Fruit fly (Drosophila melanogaster) whole organism, prepupa: ENCODE measurements around the gene Df31.

Source experiments
- Blimp-1 ChIP-seq: fragments of 200-800 bp; sonication (Bioruptor generic); optimal IDR thresholded peaks from 3 replicates; lab custom pipeline; 2017; ENCODE audit warnings: missing biosample characterization, missing genetic modification characterization, mild to moderate bottlenecking, moderate library complexity, missing genetic modification reagents
- CG11294 ChIP-seq: fragments of 200-800 bp; sonication (Bioruptor generic); IDR thresholded peaks from 2 replicates; pipeline ENCODE4 v1.3.6; 2022; ENCODE audit warnings: missing biosample characterization, missing genetic modification characterization
- CG15336 ChIP-seq: fragments of 200-800 bp; sonication (Bioruptor generic); IDR thresholded peaks from 2 replicates; pipeline ENCODE4 v1.3.6; 2022; ENCODE audit warnings: missing biosample characterization, missing genetic modification characterization
- CG1621 ChIP-seq: fragments of 200-800 bp; sonication (Bioruptor generic); optimal IDR thresholded peaks from 3 replicates; lab custom pipeline; 2018; ENCODE audit warnings: missing biosample characterization, mild to moderate bottlenecking, missing genetic modification characterization
- CG32006 ChIP-seq: fragments of 200-800 bp; sonication (Bioruptor generic); optimal IDR thresholded peaks from 3 replicates; lab custom pipeline; 2017; ENCODE audit warnings: missing biosample characterization, mild to moderate bottlenecking, missing genetic modification characterization
- CG3919 ChIP-seq: fragments of 200-800 bp; sonication (Bioruptor generic); optimal IDR thresholded peaks from 3 replicates; lab custom pipeline; 2016; ENCODE audit warnings: missing biosample characterization, missing genetic modification characterization
- CG6163 ChIP-seq: fragments of 200-800 bp; sonication (Bioruptor generic); IDR thresholded peaks from 3 replicates; pipeline ENCODE4 v1.3.6; 2022; ENCODE audit warnings: missing biosample characterization, missing genetic modification characterization
- CG6276 ChIP-seq: fragments of 200-800 bp; sonication (Bioruptor generic); optimal IDR thresholded peaks from 2 replicates; lab custom pipeline; 2017; ENCODE audit warnings: missing biosample characterization, mild to moderate bottlenecking, missing genetic modification characterization
- CG8119 ChIP-seq: fragments of 200-800 bp; sonication (Bioruptor generic); IDR thresholded peaks from 3 replicates; pipeline ENCODE4 v1.3.6; 2022; ENCODE audit warnings: missing biosample characterization, missing genetic modification characterization
- CG8632 ChIP-seq: fragments of 200-800 bp; sonication (Bioruptor generic); optimal IDR thresholded peaks from 3 replicates; lab custom pipeline; 2016; ENCODE audit warnings: missing biosample characterization, missing genetic modification characterization
- Eip75B ChIP-seq: fragments of 200-800 bp; sonication (Bioruptor generic); optimal IDR thresholded peaks from 3 replicates; lab custom pipeline; 2016; ENCODE audit warnings: missing biosample characterization, missing genetic modification characterization
- Eip78C ChIP-seq: fragments of 200-800 bp; sonication (Bioruptor generic); peaks from one replicate; lab custom pipeline; 2016; ENCODE audit warnings: missing biosample characterization, missing genetic modification characterization
- Hr4 ChIP-seq: fragments of 200-800 bp; sonication (Bioruptor generic); optimal IDR thresholded peaks from 3 replicates; lab custom pipeline; 2016; ENCODE audit warnings: missing biosample characterization, missing genetic modification characterization
- OdsH ChIP-seq: fragments of 200-800 bp; sonication (Bioruptor generic); optimal IDR thresholded peaks from 3 replicates; lab custom pipeline; 2016; ENCODE audit warnings: missing biosample characterization, missing genetic modification characterization
- achi ChIP-seq: fragments of 200-800 bp; sonication (Bioruptor generic); optimal IDR thresholded peaks from 3 replicates; lab custom pipeline; 2016; ENCODE audit warnings: missing biosample characterization, missing genetic modification characterization
- cyc ChIP-seq: fragments of 200-800 bp; sonication (Bioruptor generic); optimal IDR thresholded peaks from 3 replicates; lab custom pipeline; 2016; ENCODE audit warnings: missing biosample characterization, missing genetic modification characterization
- dac ChIP-seq: fragments of 200-800 bp; sonication (Bioruptor generic); optimal IDR thresholded peaks from 2 replicates; lab custom pipeline; 2017; ENCODE audit warnings: missing biosample characterization, mild to moderate bottlenecking, missing genetic modification characterization
- dsx ChIP-seq: fragments of 200-800 bp; optimal IDR thresholded peaks from 3 replicates; lab custom pipeline; 2019; ENCODE audit warnings: missing biosample characterization, mild to moderate bottlenecking, missing genetic modification characterization, moderate library complexity; ENCODE audit not compliant: poor library complexity, severe bottlenecking
- eg ChIP-seq: fragments of 200-800 bp; sonication (Bioruptor generic); IDR thresholded peaks from 3 replicates; pipeline ENCODE4 v1.3.6; 2022; ENCODE audit warnings: missing biosample characterization, missing genetic modification characterization
- fd59A ChIP-seq: fragments of 200-800 bp; sonication (Bioruptor generic); optimal IDR thresholded peaks from 2 replicates; lab custom pipeline; 2017; ENCODE audit warnings: missing biosample characterization, mild to moderate bottlenecking, missing genetic modification characterization, missing genetic modification reagents
- fkh ChIP-seq: fragments of 200-800 bp; sonication (Bioruptor generic); optimal IDR thresholded peaks from 3 replicates; lab custom pipeline; 2017; ENCODE audit warnings: missing biosample characterization, mild to moderate bottlenecking, missing genetic modification characterization, moderate library complexity
- lz ChIP-seq: fragments of 200-800 bp; sonication (Bioruptor generic); optimal IDR thresholded peaks from 3 replicates; lab custom pipeline; 2016; ENCODE audit warnings: missing biosample characterization, missing genetic modification characterization
- net ChIP-seq: fragments of 200-800 bp; sonication (Bioruptor generic); optimal IDR thresholded peaks from 3 replicates; lab custom pipeline; 2016; ENCODE audit warnings: missing biosample characterization, missing genetic modification characterization
- pdm3 ChIP-seq: fragments of 200-800 bp; sonication (Bioruptor generic); optimal IDR thresholded peaks from 3 replicates; lab custom pipeline; 2016; ENCODE audit warnings: missing biosample characterization, missing genetic modification characterization
- salr ChIP-seq, 2 experiments: fragments of 200-800 bp; sonication (Bioruptor generic); optimal IDR thresholded peaks; 3 replicates each; lab custom pipeline; 2016 to 2018; ENCODE audit warnings: missing biosample characterization in 2 of 2, missing genetic modification characterization in 2 of 2, mild to moderate bottlenecking in 1 of 2
- ss ChIP-seq, 2 experiments: fragments of 200-800 bp; sonication (Bioruptor generic); optimal IDR thresholded peaks; 2 replicates in 1 of 2; 3 replicates in 1 of 2; lab custom pipeline; 2017 to 2018; ENCODE audit warnings: mild to moderate bottlenecking in 2 of 2, missing biosample characterization in 2 of 2, missing genetic modification characterization in 2 of 2, moderate library complexity in 1 of 2
- svp ChIP-seq: fragments of 200-800 bp; sonication (Bioruptor generic); peaks from one replicate; lab custom pipeline; 2016; ENCODE audit warnings: missing biosample characterization, missing genetic modification characterization
- topi ChIP-seq: fragments of 200-800 bp; sonication (Bioruptor generic); optimal IDR thresholded peaks from 3 replicates; lab custom pipeline; 2016; ENCODE audit warnings: missing biosample characterization, missing genetic modification characterization
- vri ChIP-seq: fragments of 200-800 bp; sonication (Bioruptor generic); optimal IDR thresholded peaks from 3 replicates; lab custom pipeline; 2016; ENCODE audit warnings: missing biosample characterization, mild to moderate bottlenecking, missing genetic modification characterization

Gene Df31

dm6 chr2L:21623685-21624471, 5.9 kb downstream of the Df31 start, which contains the start of gene CG2201 (continued):
- TF ChIP-seq lz (peak; percentile 26), CG8119 (peak; percentile 50; the same call in 1 of the 3 replicates), cyc (peak; percentile 14), CG11294 (GFP tag; lab: Robert Waterston, UW) (no peak)

- TF ChIP-seq topi (no peak), vri (peak; percentile 57), svp (GFP tag; lab: Kevin White, UChicago) (peak; percentile 57)
These were observed 6.7 kb downstream of the Df31 start for dm6 chr2L:21622709-21623684.

- TF ChIP-seq CG6276 (GFP tag; lab: Kevin White, UChicago) (no peak), CG8632 (GFP tag; lab: Kevin White, UChicago) (no peak), dsx (GFP tag; lab: Kevin White, UChicago) (peak; percentile 27), net (GFP tag; lab: Kevin White, UChicago) (no peak), fkh (GFP tag; lab: Kevin White, UChicago) (no peak), dac (GFP tag; lab: Kevin White, UChicago) (no peak), CG8119 (no peak)
- TF ChIP-seq, all 60 proteins: peak for 1
These were observed 7.6 kb downstream of the Df31 start for dm6 chr2L:21622062-21622589.

DNA sequence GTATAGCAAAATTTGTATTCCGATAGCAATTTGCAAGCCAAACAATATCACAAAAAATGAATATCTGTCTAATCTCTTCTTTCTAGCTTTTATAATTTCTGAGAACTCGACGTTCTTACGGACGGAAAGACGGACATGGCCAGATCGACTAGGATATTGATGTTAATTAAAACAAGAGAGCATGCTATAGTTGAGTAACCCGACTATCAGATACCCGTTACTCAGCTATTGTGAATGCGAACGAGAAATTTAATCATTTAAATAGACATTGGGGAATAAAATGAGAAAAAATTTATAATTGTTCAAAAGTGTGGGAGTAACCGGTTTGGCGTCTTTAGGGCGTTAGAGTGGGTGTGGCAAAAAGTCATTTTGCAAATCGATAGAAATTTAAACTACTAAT, 9.2 kb downstream of the Df31 start:
- TF ChIP-seq CG3919 (no peak), fd59A (GFP tag; lab: Kevin White, UChicago) (no peak)

dm6 chr2L:21618738-21619431, 10.8 kb downstream of the Df31 start:
- TF ChIP-seq CG8119 (no peak; the same call in 2 of the 3 replicates), CG6163 (GFP tag; lab: Robert Waterston, UW) (no peak), Blimp-1 (GFP tag; lab: Kevin White, UChicago) (no peak), achi (GFP tag; lab: Kevin White, UChicago) (peak; percentile 17), fkh (GFP tag; lab: Kevin White, UChicago) (peak; percentile 65), fd59A (GFP tag; lab: Kevin White, UChicago) (peak; percentile 2), salr (GFP tag; optimal IDR thresholded peaks at IDR 0.05; lab: Kevin White, UChicago) (peak in 1 of 2 experiments; percentile 22), pdm3 (GFP tag; lab: Kevin White, UChicago) (peak; percentile 19), Hr4 (GFP tag; lab: Kevin White, UChicago) (peak; percentile 53), CG32006 (GFP tag; lab: Kevin White, UChicago) (peak; percentile 57), eg (GFP tag; lab: Robert Waterston, UW) (no peak), OdsH (GFP tag; lab: Kevin White, UChicago) (peak; percentile 36), Eip75B (peak; percentile 3), Eip78C (GFP tag; lab: Kevin White, UChicago) (peak; percentile 77), CG11294 (GFP tag; lab: Robert Waterston, UW) (no peak), CG1621 (tag; lab: Kevin White, UChicago) (peak; percentile 18), CG15336 (peak; percentile 28; the same call in 1 of the 2 replicates), ss (GFP tag; optimal IDR thresholded peaks at IDR 0.05; lab: Kevin White, UChicago) (peak in 1 of 2 experiments; percentile 74)
